Fruit fly (Drosophila melanogaster) whole organism, embryonic: ENCODE measurements around the gene CG14154.

ENCODE experiments used
- B-H1 ChIP-seq: fragments of 200-800 bp; sonication (Bioruptor generic); IDR thresholded peaks from 3 replicates; pipeline ENCODE4 v1.3.6; 2022; ENCODE audit warnings: missing biosample characterization, missing genetic modification characterization
- Bteb2 ChIP-seq: fragments of 200-800 bp; sonication (Bioruptor generic); optimal IDR thresholded peaks from 2 replicates; lab custom pipeline; 2016; ENCODE audit warnings: missing biosample characterization, missing genetic modification characterization
- CG10267 ChIP-seq: fragments of 200-800 bp; sonication (Bioruptor generic); optimal IDR thresholded peaks from 2 replicates; lab custom pipeline; 2018; ENCODE audit warnings: missing biosample characterization, mild to moderate bottlenecking, missing genetic modification characterization, moderate library complexity
- CG10274 ChIP-seq: fragments of 200-800 bp; sonication (Bioruptor generic); optimal IDR thresholded peaks from 3 replicates; lab custom pipeline; 2017; ENCODE audit warnings: missing biosample characterization, mild to moderate bottlenecking, missing genetic modification characterization
- CG10366 ChIP-seq: fragments of 200-800 bp; sonication (Bioruptor generic); IDR thresholded peaks from 2 replicates; pipeline ENCODE4 v1.3.6; 2022; ENCODE audit warnings: missing biosample characterization, missing genetic modification characterization
- CG10543 ChIP-seq: fragments of 200-800 bp; sonication (Bioruptor generic); optimal IDR thresholded peaks from 3 replicates; lab custom pipeline; 2017; ENCODE audit warnings: missing biosample characterization, mild to moderate bottlenecking, missing genetic modification characterization, moderate library complexity
- CG11560 ChIP-seq: fragments of 200-800 bp; sonication (Bioruptor generic); IDR thresholded peaks from 3 replicates; pipeline ENCODE4 v1.3.6; 2022; ENCODE audit warnings: missing biosample characterization, missing genetic modification characterization
- CG11723 ChIP-seq: fragments of 200-800 bp; sonication (Bioruptor generic); optimal IDR thresholded peaks from 2 replicates; lab custom pipeline; 2017; ENCODE audit warnings: missing biosample characterization, mild to moderate bottlenecking, missing genetic modification characterization
- CG12769 ChIP-seq: fragments of 200-800 bp; sonication (Bioruptor generic); optimal IDR thresholded peaks from 2 replicates; lab custom pipeline; 2019; ENCODE audit warnings: missing biosample characterization, mild to moderate bottlenecking, missing genetic modification characterization, moderate library complexity
- CG13123 ChIP-seq: fragments of 200-800 bp; sonication (Bioruptor generic); optimal IDR thresholded peaks from 2 replicates; lab custom pipeline; 2016; ENCODE audit warnings: missing biosample characterization, missing genetic modification characterization
- CG14667 ChIP-seq: fragments of 200-800 bp; sonication (Bioruptor generic); IDR thresholded peaks from 2 replicates; pipeline ENCODE4 v1.3.6; 2022; ENCODE audit warnings: missing biosample characterization, missing genetic modification characterization
- CG1529 ChIP-seq: fragments of 200-800 bp; sonication (Bioruptor generic); optimal IDR thresholded peaks from 3 replicates; lab custom pipeline; 2018; ENCODE audit warnings: missing biosample characterization, missing genetic modification characterization
- CG1602 ChIP-seq: fragments of 200-800 bp; sonication (Bioruptor generic); optimal IDR thresholded peaks from 3 replicates; lab custom pipeline; 2016; ENCODE audit warnings: missing biosample characterization, missing genetic modification characterization
- CG1603 ChIP-seq: fragments of 200-800 bp; sonication (Bioruptor generic); optimal IDR thresholded peaks from 2 replicates; lab custom pipeline; 2019; ENCODE audit warnings: missing biosample characterization, mild to moderate bottlenecking, missing genetic modification characterization, moderate library complexity
- CG17612 ChIP-seq: fragments of 200-800 bp; sonication (Bioruptor generic); IDR thresholded peaks from 2 replicates; pipeline ENCODE4 v1.3.6; 2022; ENCODE audit warnings: missing biosample characterization, missing genetic modification characterization
- CG18011 ChIP-seq: fragments of 200-800 bp; sonication (Bioruptor generic); optimal IDR thresholded peaks from 2 replicates; lab custom pipeline; 2017; ENCODE audit warnings: missing biosample characterization, missing genetic modification characterization, mild to moderate bottlenecking, moderate library complexity, missing genotype
- CG2712 ChIP-seq: fragments of 200-800 bp; optimal IDR thresholded peaks from 3 replicates; lab custom pipeline; 2019; ENCODE audit warnings: missing biosample characterization, mild to moderate bottlenecking, missing genetic modification characterization, moderate library complexity
- CG30020 ChIP-seq: fragments of 200-800 bp; optimal IDR thresholded peaks from 2 replicates; lab custom pipeline; 2019; ENCODE audit warnings: missing biosample characterization, mild to moderate bottlenecking, missing genetic modification characterization, moderate library complexity
- CG30403 ChIP-seq: fragments of 200-800 bp; sonication (Bioruptor generic); optimal IDR thresholded peaks from 3 replicates; lab custom pipeline; 2016; ENCODE audit warnings: missing biosample characterization, missing genetic modification characterization
- CG31441 ChIP-seq: fragments of 200-800 bp; sonication (Bioruptor generic); IDR thresholded peaks from 2 replicates; pipeline ENCODE4 v1.3.6; 2022; ENCODE audit warnings: missing biosample characterization, missing genetic modification characterization
- CG3163 ChIP-seq: fragments of 200-800 bp; sonication (Bioruptor generic); optimal IDR thresholded peaks from 3 replicates; lab custom pipeline; 2016; ENCODE audit warnings: missing biosample characterization, missing genetic modification characterization
- CG32772 ChIP-seq: fragments of 200-800 bp; sonication (Bioruptor generic); IDR thresholded peaks from 2 replicates; pipeline ENCODE4 v1.3.6; 2022; ENCODE audit warnings: missing biosample characterization, missing genetic modification characterization
- CG4854 ChIP-seq: fragments of 200-800 bp; sonication (Bioruptor generic); optimal IDR thresholded peaks from 2 replicates; lab custom pipeline; 2016; ENCODE audit warnings: missing biosample characterization, missing genetic modification characterization, inconsistent platforms
- CG5953 ChIP-seq: fragments of 200-800 bp; sonication (Bioruptor generic); IDR thresholded peaks from 2 replicates; pipeline ENCODE4 v1.3.6; 2022; ENCODE audit warnings: missing biosample characterization, missing genetic modification characterization
- CG7372 ChIP-seq: fragments of 200-800 bp; sonication (Bioruptor generic); IDR thresholded peaks from 2 replicates; pipeline ENCODE4 v1.3.6; 2022; ENCODE audit warnings: missing biosample characterization, missing genetic modification characterization
- CG8359 ChIP-seq: fragments of 200-800 bp; sonication (Bioruptor generic); optimal IDR thresholded peaks from 2 replicates; lab custom pipeline; 2017; ENCODE audit warnings: missing biosample characterization, mild to moderate bottlenecking, missing genetic modification characterization, borderline replicate concordance
- CG8765 ChIP-seq: fragments of 200-800 bp; sonication (Bioruptor generic); IDR thresholded peaks from 2 replicates; pipeline ENCODE4 v1.3.6; 2022; ENCODE audit warnings: missing biosample characterization, missing genetic modification characterization
- CG9437 ChIP-seq: fragments of 200-800 bp; sonication (Bioruptor generic); optimal IDR thresholded peaks from 2 replicates; lab custom pipeline; 2018; ENCODE audit warnings: missing biosample characterization, mild to moderate bottlenecking, missing genetic modification characterization
- CG9817 ChIP-seq: fragments of 200-800 bp; sonication (Bioruptor generic); optimal IDR thresholded peaks from 2 replicates; lab custom pipeline; 2018; ENCODE audit warnings: missing biosample characterization, mild to moderate bottlenecking, missing genetic modification characterization, moderate library complexity
- CHES-1-like ChIP-seq: fragments of 200-800 bp; sonication (Bioruptor generic); optimal IDR thresholded peaks from 2 replicates; lab custom pipeline; 2016; ENCODE audit warnings: missing biosample characterization, missing genetic modification characterization
- MBD-R2 ChIP-seq: fragments of 200-800 bp; sonication (Bioruptor generic); IDR thresholded peaks from 2 replicates; pipeline ENCODE4 v1.3.6; 2022; ENCODE audit warnings: missing biosample characterization, missing genetic modification characterization
- NK7.1 ChIP-seq: fragments of 200-800 bp; sonication (Bioruptor generic); optimal IDR thresholded peaks from 3 replicates; lab custom pipeline; 2016; ENCODE audit warnings: missing biosample characterization, missing genetic modification characterization
- Nf-YA ChIP-seq: fragments of 200-800 bp; sonication (Bioruptor generic); IDR thresholded peaks from 2 replicates; pipeline ENCODE4 v1.3.6; 2022; ENCODE audit warnings: missing biosample characterization, missing genetic modification characterization
- Optix ChIP-seq: fragments of 200-800 bp; sonication (Bioruptor generic); IDR thresholded peaks from 3 replicates; pipeline ENCODE4 v1.3.6; 2022; ENCODE audit warnings: missing biosample characterization, missing genetic modification characterization
- Xrp1 ChIP-seq: fragments of 200-800 bp; sonication (Bioruptor generic); IDR thresholded peaks from 2 replicates; pipeline ENCODE4 v1.3.6; 2022; ENCODE audit warnings: missing biosample characterization, missing genetic modification characterization
- abd-A ChIP-seq: fragments of 200-800 bp; sonication (Bioruptor generic); optimal IDR thresholded peaks from 3 replicates; lab custom pipeline; 2019; ENCODE audit warnings: missing biosample characterization, mild to moderate bottlenecking, missing genetic modification characterization, moderate library complexity
- aop ChIP-seq: fragments of 200-800 bp; sonication (Bioruptor generic); IDR thresholded peaks from 2 replicates; pipeline ENCODE4 v1.3.6; 2022; ENCODE audit warnings: missing biosample characterization, missing genetic modification characterization
- bab2 ChIP-seq: fragments of 200-800 bp; sonication (Bioruptor generic); optimal IDR thresholded peaks from 2 replicates; lab custom pipeline; 2016; ENCODE audit warnings: missing biosample characterization, missing genetic modification characterization
- bigmax ChIP-seq: fragments of 200-800 bp; sonication (Bioruptor generic); optimal IDR thresholded peaks from 2 replicates; lab custom pipeline; 2018; ENCODE audit warnings: missing biosample characterization, mild to moderate bottlenecking, missing genetic modification characterization
- corto ChIP-seq: fragments of 200-800 bp; sonication (Bioruptor generic); optimal IDR thresholded peaks from 2 replicates; lab custom pipeline; 2016; ENCODE audit warnings: missing biosample characterization, mild to moderate bottlenecking, missing genetic modification characterization, moderate library complexity
- ewg ChIP-seq: fragments of 200-800 bp; sonication (Bioruptor generic); optimal IDR thresholded peaks from 3 replicates; lab custom pipeline; 2017; ENCODE audit warnings: mild to moderate bottlenecking, missing biosample characterization, missing genetic modification reagents, missing genetic modification characterization
- nmo ChIP-seq: fragments of 200-800 bp; sonication (Bioruptor generic); optimal IDR thresholded peaks from 2 replicates; lab custom pipeline; 2018; ENCODE audit warnings: missing biosample characterization, mild to moderate bottlenecking, missing genetic modification characterization, moderate library complexity
- pita ChIP-seq: fragments of 200-800 bp; sonication (Bioruptor generic); optimal IDR thresholded peaks from 2 replicates; lab custom pipeline; 2017; ENCODE audit warnings: missing biosample characterization, mild to moderate bottlenecking, missing genetic modification characterization
- run ChIP-seq: fragments of 200-800 bp; sonication (Bioruptor generic); optimal IDR thresholded peaks from 3 replicates; lab custom pipeline; 2018; ENCODE audit warnings: missing biosample characterization, mild to moderate bottlenecking, missing genetic modification characterization
- sens-2 ChIP-seq: fragments of 200-800 bp; sonication (Bioruptor generic); IDR thresholded peaks from 2 replicates; pipeline ENCODE4 v1.3.6; 2022; ENCODE audit warnings: missing biosample characterization, missing genetic modification characterization
- shn ChIP-seq: fragments of 200-800 bp; sonication (Bioruptor generic); optimal IDR thresholded peaks from 3 replicates; lab custom pipeline; 2016; ENCODE audit warnings: missing biosample characterization, missing genetic modification characterization
- tio ChIP-seq: fragments of 200-800 bp; sonication (Bioruptor generic); optimal IDR thresholded peaks from 2 replicates; lab custom pipeline; 2017; ENCODE audit warnings: missing biosample characterization, missing genetic modification characterization, inconsistent platforms
- ttk ChIP-seq: fragments of 200-800 bp; sonication (Bioruptor generic); IDR thresholded peaks from 2 replicates; pipeline ENCODE4 v2.1.2; 2022; ENCODE audit warnings: missing biosample characterization, missing genetic modification characterization
- tx ChIP-seq: fragments of 200-800 bp; sonication (Bioruptor generic); optimal IDR thresholded peaks from 2 replicates; lab custom pipeline; 2016; ENCODE audit warnings: missing biosample characterization, missing genetic modification characterization
- usp ChIP-seq: fragments of >200 bp; optimal IDR thresholded peaks from 2 replicates; lab custom pipeline; 2017; ENCODE audit warnings: missing biosample characterization, missing genetic modification characterization
- wdn ChIP-seq: fragments of 200-800 bp; sonication (Bioruptor generic); IDR thresholded peaks from 2 replicates; pipeline ENCODE4 v1.3.6; 2022; ENCODE audit warnings: missing biosample characterization, missing genetic modification characterization
- z ChIP-seq: fragments of 200-800 bp; sonication (Bioruptor generic); IDR thresholded peaks from 3 replicates; pipeline ENCODE4 v1.3.6; 2022; ENCODE audit warnings: missing biosample characterization, missing genetic modification characterization
- zfh1 ChIP-seq: fragments of 200-800 bp; sonication (Bioruptor generic); IDR thresholded peaks from 3 replicates; pipeline ENCODE4 v1.3.6; 2022; ENCODE audit warnings: missing biosample characterization, missing genetic modification characterization

Gene CG14154

dm6 chr3L:10630885-10631359, 10.8 kb upstream of the CG14154 start, which contains the start of the genes CG42535, CG34001 and hay (continued):
- TF ChIP-seq CG7372 (GFP tag; lab: Robert Waterston, UW) (no peak), B-H1 (GFP tag; lab: Robert Waterston, UW) (no peak), CG32772 (no peak), Xrp1 (GFP tag; lab: Robert Waterston, UW) (peak; percentile 25; the same call in 1 of the 2 replicates), usp (no peak), bigmax (GFP tag; lab: Kevin White, UChicago) (no peak), CHES-1-like (GFP tag; lab: Kevin White, UChicago) (peak; percentile 57), CG13123 (no peak), CG2712 (tag; lab: Kevin White, UChicago) (no peak), CG5953 (no peak), CG10543 (GFP tag; lab: Kevin White, UChicago) (no peak), corto (GFP tag; lab: Kevin White, UChicago) (no peak), bab2 (GFP tag; lab: Kevin White, UChicago) (peak; percentile 4), CG1602 (no peak), CG11723 (GFP tag; lab: Kevin White, UChicago) (no peak), CG3163 (GFP tag; lab: Kevin White, UChicago) (no peak), Nf-YA (GFP tag; lab: Robert Waterston, UW) (no peak), abd-A (tag; lab: Kevin White, UChicago) (no peak), NK7.1 (GFP tag; lab: Kevin White, UChicago) (no peak), CG11560 (tag; lab: Robert Waterston, UW) (no peak), CG1529 (GFP tag; lab: Kevin White, UChicago) (no peak), tio (no peak), MBD-R2 (GFP tag; lab: Robert Waterston, UW) (peak; percentile 63), CG9437 (GFP tag; lab: Kevin White, UChicago) (no peak), CG31441 (GFP tag; lab: Robert Waterston, UW) (no peak), sens-2 (no peak), wdn (GFP tag; lab: Robert Waterston, UW) (no peak), Bteb2 (GFP tag; lab: Kevin White, UChicago) (no peak), aop (no peak), Optix (GFP tag; lab: Robert Waterston, UW) (no peak), nmo (GFP tag; lab: Kevin White, UChicago) (peak; percentile 60), CG30020 (tag; lab: Kevin White, UChicago) (no peak), CG8765 (GFP tag; lab: Robert Waterston, UW) (no peak), CG17612 (GFP tag; lab: Robert Waterston, UW) (no peak), CG12769 (tag; lab: Kevin White, UChicago) (no peak), ewg (GFP tag; lab: Kevin White, UChicago) (no peak), CG1603 (tag; lab: Kevin White, UChicago) (no peak), CG10267 (peak; percentile 95), run (tag; lab: Kevin White, UChicago) (no peak), CG30403 (GFP tag; lab: Kevin White, UChicago) (no peak), CG14667 (GFP tag; lab: Robert Waterston, UW) (no peak), CG8359 (GFP tag; lab: Kevin White, UChicago) (no peak), pita (GFP tag; lab: Kevin White, UChicago) (no peak), ttk (GFP tag; lab: Robert Waterston, UW) (no peak), CG18011 (GFP tag; lab: Kevin White, UChicago) (no peak), CG10366 (GFP tag; lab: Robert Waterston, UW) (no peak), zfh1 (GFP tag; lab: Robert Waterston, UW) (peak; percentile 9; the same call in 1 of the 3 replicates), z (GFP tag; lab: Robert Waterston, UW) (no peak), tx (GFP tag; lab: Kevin White, UChicago) (no peak), shn (no peak), CG10274 (no peak), CG9817 (no peak), CG4854 (GFP tag; lab: Kevin White, UChicago) (no peak)
